Fruit fly (Drosophila melanogaster) whole organism, pupa: ENCODE measurements around the gene CG9727.

Experiments used
- CG12605 ChIP-seq: fragments of 200-800 bp; sonication (Bioruptor generic); IDR thresholded peaks from 2 replicates; pipeline ENCODE4 v1.3.6; 2022; ENCODE audit warnings: missing biosample characterization, missing genetic modification characterization
- CG15710 ChIP-seq: fragments of 200-800 bp; sonication (Bioruptor generic); optimal IDR thresholded peaks from 2 replicates; lab custom pipeline; 2018; ENCODE audit warnings: missing biosample characterization, mild to moderate bottlenecking, missing genetic modification characterization, moderate library complexity
- CG32121 ChIP-seq: fragments of 200-800 bp; sonication (Bioruptor generic); IDR thresholded peaks from 2 replicates; pipeline ENCODE4 v1.3.6; 2022; ENCODE audit warnings: missing biosample characterization, missing genetic modification characterization
- CG34367 ChIP-seq: fragments of 200-800 bp; sonication (Bioruptor generic); optimal IDR thresholded peaks from 2 replicates; lab custom pipeline; 2018; ENCODE audit warnings: missing biosample characterization, mild to moderate bottlenecking, missing genetic modification characterization
- CG8159 ChIP-seq: fragments of 200-800 bp; sonication (Bioruptor generic); optimal IDR thresholded peaks from 3 replicates; lab custom pipeline; 2018; ENCODE audit warnings: missing biosample characterization, mild to moderate bottlenecking, missing genetic modification characterization, moderate library complexity
- CG8301 ChIP-seq: fragments of 200-800 bp; sonication (Bioruptor generic); optimal IDR thresholded peaks from 2 replicates; lab custom pipeline; 2018; ENCODE audit warnings: missing biosample characterization, mild to moderate bottlenecking, missing genetic modification characterization
- EcR ChIP-seq: fragments of 200-800 bp; sonication (Bioruptor generic); optimal IDR thresholded peaks from 3 replicates; lab custom pipeline; 2019; ENCODE audit warnings: missing biosample characterization, missing genetic modification characterization, mild to moderate bottlenecking, moderate library complexity, missing genetic modification reagents
- Pif1A ChIP-seq: fragments of 200-800 bp; sonication (Bioruptor generic); optimal IDR thresholded peaks from 3 replicates; lab custom pipeline; 2016; ENCODE audit warnings: missing biosample characterization, missing genetic modification characterization
- Pif1B ChIP-seq: fragments of 200-800 bp; sonication (Bioruptor generic); optimal IDR thresholded peaks from 3 replicates; lab custom pipeline; 2016; ENCODE audit warnings: missing biosample characterization, missing genetic modification characterization
- Snoo ChIP-seq: fragments of 200-800 bp; sonication (Bioruptor generic); optimal IDR thresholded peaks from 3 replicates; lab custom pipeline; 2017; ENCODE audit warnings: missing biosample characterization, mild to moderate bottlenecking, missing genetic modification characterization, inconsistent platforms
- fd96Ca ChIP-seq: fragments of 200-800 bp; sonication (Bioruptor generic); IDR thresholded peaks from 3 replicates; pipeline ENCODE4 v1.3.6; 2022; ENCODE audit warnings: missing biosample characterization, missing genetic modification characterization

dm6 chr3R:6504408-6504807, 47.9 kb upstream of the CG9727 start:
- TF ChIP-seq CG34367 (no peak), CG8301 (tag; lab: Kevin White, UChicago) (no peak), Pif1A (no peak), CG15710 (tag; lab: Kevin White, UChicago) (no peak), Snoo (tag; lab: Kevin White, UChicago) (no peak), fd96Ca (GFP tag; lab: Robert Waterston, UW) (no peak), EcR (no peak), Pif1B (GFP tag; lab: Kevin White, UChicago) (no peak), CG12605 (GFP tag; lab: Robert Waterston, UW) (no peak), CG32121 (GFP tag; lab: Robert Waterston, UW) (no peak), CG8159 (tag; lab: Kevin White, UChicago) (no peak)
